Worm (Caenorhabditis elegans): ENCODE results near the gene lido-13.

The lido-13 gene

DNA sequence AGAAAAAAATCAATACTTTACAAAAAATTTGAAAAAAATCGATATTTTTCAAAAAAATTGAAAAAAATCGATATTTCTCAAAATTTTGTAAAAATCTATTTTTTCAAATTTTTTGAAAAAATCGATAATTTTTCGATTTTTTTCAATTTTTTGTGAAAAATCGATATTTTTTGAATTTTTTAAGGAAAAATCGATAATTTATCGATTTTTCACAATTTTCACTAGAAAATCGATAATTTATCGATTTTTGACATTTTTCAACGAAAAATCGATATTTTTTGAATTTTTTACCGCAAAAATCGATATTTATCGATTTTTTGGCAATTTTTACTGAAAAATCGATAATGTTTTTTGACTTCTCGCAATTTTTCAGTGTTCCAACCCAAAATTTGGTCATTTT is 9.2 kb upstream of the lido-13 start:
- TF ChIP-seq lin-15B (tag; optimal IDR thresholded peaks at IDR 0.05) (no peak), ceh-28 (tag; optimal IDR thresholded peaks at IDR 0.05) (peak; percentile 98)

DNA sequence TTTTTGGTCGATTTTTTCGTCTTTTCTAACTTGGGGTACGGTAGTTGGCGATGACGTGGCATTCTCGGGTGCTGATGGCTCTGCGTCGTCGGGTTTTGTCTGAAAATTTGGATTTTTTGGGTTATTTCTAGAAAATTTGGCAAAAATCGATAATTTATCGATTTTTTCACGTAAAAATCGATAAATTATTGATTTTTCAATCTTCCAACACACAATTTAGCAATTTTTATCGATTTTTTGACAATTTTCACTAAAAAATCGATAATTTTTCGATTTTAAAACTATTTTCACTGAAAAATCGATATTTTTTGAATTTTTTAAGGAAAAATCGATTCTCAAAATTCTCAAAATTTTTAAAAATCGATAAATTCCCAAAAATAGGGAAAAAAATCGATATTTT is 8.8 kb upstream of the lido-13 start:
- TF ChIP-seq nhr-237 (tag; optimal IDR thresholded peaks at IDR 0.05) (no peak), ceh-28 (tag; optimal IDR thresholded peaks at IDR 0.05) (peak; percentile 82)

DNA sequence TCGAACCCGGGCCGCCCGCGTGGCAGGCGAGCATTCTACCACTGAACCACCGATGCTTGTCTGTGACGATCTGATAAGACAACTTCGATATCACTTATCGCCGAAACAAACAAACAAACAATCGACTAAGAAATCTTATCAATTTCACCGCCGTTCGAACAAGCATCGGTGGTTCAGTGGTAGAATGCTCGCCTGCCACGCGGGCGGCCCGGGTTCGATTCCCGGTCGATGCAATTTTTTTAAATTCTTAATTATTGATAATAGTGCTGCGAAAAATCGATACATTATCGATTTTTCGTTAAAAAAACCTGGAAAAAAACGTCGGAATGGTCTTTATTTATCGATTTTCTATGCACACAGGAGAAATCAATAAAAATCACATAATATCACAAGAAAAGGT is 8.1 kb upstream of the lido-13 start:
- TF ChIP-seq nfya-1 (tag; optimal IDR thresholded peaks at IDR 0.05; ENCODE audit: insufficient read depth) = peak; percentile 27
- peak; percentile 81 for TF ChIP-seq ceh-28 (tag; optimal IDR thresholded peaks at IDR 0.05)
- no peak for TF ChIP-seq mml-1 (tag; optimal IDR thresholded peaks at IDR 0.05)
- no peak for TF ChIP-seq fkh-10 (GFP tag; optimal IDR thresholded peaks at IDR 0.05)
- peak; percentile 69 for TF ChIP-seq elt-2 (tag; optimal IDR thresholded peaks at IDR 0.05)
- TF ChIP-seq ceh-16 (tag; optimal IDR thresholded peaks at IDR 0.05) = no peak
- peak; percentile 17 for TF ChIP-seq pqm-1 (tag; optimal IDR thresholded peaks at IDR 0.05)
- TF ChIP-seq pha-4 (tag; optimal IDR thresholded peaks at IDR 0.05) = peak; percentile 36
- no peak for TF ChIP-seq ceh-9 (tag; optimal IDR thresholded peaks at IDR 0.05)

DNA sequence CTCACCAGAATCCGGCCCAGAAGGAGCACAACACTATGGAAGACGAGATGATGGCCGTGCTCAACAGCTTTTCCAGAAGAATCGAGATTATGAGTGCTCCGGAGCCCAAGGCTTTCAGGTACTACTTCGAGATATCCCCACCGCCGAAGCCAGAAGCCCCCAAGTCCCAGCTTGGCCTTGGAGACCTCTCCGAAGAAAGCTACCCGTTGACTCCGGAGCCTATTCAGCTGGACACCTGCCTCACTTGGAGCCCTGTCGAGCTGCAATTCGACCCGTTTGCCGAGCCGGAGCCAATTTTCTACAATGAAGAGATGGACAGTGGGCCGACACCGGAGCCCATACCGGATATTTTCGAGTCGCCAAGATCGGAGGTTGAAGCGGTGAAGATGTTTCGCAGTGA is 7.5 kb upstream of the lido-13 start:
- TF ChIP-seq nhr-28 (tag; optimal IDR thresholded peaks at IDR 0.05) (no peak), nhr-12 (tag; optimal IDR thresholded peaks at IDR 0.05) (no peak), nfya-1 (tag; optimal IDR thresholded peaks at IDR 0.05; ENCODE audit: insufficient read depth) (no peak), fkh-2 (tag; optimal IDR thresholded peaks at IDR 0.05) (no peak)

DNA sequence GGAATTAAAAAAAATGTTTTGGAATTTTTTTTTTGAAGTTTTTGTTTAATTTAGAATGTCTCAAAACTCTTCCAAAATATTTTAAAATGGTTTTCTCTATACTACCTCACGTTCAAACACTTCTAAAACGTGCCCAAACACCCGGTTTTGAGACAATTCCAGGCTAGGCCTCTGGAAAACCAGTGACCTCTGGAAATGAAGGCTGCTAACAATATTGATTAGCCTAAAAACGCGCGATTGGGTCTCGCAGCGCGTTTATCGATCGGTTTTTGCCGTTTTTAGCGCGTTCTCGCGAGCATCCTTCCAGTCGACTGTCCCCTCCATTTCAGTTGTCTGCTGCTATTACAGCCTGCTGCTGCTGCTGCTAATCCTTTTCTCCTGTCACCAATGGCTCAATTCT is 6.7 kb upstream of the lido-13 start, which contains the start of gene Y25C1A.6:
Gene Y25C1A.6, plus strand, starts transcription at position 301 of the 400 bp plus-strand sequence.
- TF ChIP-seq egl-27 (tag; optimal IDR thresholded peaks at IDR 0.05) (no peak), elt-2 (tag; optimal IDR thresholded peaks at IDR 0.05) (no peak), unc-62 (GFP tag; optimal IDR thresholded peaks at IDR 0.05) (no peak), pqm-1 (tag; optimal IDR thresholded peaks at IDR 0.05) (no peak), lsy-12 (tag; optimal IDR thresholded peaks at IDR 0.05) (no peak), nhr-23 (tag; optimal IDR thresholded peaks at IDR 0.05) (no peak), R02D3.7 (tag; optimal IDR thresholded peaks at IDR 0.05) (no peak), eor-1 (tag; optimal IDR thresholded peaks at IDR 0.05) (no peak), skn-1 (tag; optimal IDR thresholded peaks at IDR 0.05) (no peak), lin-15B (tag; optimal IDR thresholded peaks at IDR 0.05) (no peak), ceh-16 (tag; optimal IDR thresholded peaks at IDR 0.05) (no peak), fkh-2 (tag; optimal IDR thresholded peaks at IDR 0.05) (no peak), nhr-76 (tag; optimal IDR thresholded peaks at IDR 0.05) (no peak), sea-2 (GFP tag; optimal IDR thresholded peaks at IDR 0.05) (no peak), ztf-4 (tag; optimal IDR thresholded peaks at IDR 0.05) (no peak), mml-1 (tag; optimal IDR thresholded peaks at IDR 0.05) (no peak), fkh-10 (GFP tag; optimal IDR thresholded peaks at IDR 0.05) (no peak), unc-39 (tag; optimal IDR thresholded peaks at IDR 0.05) (no peak)

DNA sequence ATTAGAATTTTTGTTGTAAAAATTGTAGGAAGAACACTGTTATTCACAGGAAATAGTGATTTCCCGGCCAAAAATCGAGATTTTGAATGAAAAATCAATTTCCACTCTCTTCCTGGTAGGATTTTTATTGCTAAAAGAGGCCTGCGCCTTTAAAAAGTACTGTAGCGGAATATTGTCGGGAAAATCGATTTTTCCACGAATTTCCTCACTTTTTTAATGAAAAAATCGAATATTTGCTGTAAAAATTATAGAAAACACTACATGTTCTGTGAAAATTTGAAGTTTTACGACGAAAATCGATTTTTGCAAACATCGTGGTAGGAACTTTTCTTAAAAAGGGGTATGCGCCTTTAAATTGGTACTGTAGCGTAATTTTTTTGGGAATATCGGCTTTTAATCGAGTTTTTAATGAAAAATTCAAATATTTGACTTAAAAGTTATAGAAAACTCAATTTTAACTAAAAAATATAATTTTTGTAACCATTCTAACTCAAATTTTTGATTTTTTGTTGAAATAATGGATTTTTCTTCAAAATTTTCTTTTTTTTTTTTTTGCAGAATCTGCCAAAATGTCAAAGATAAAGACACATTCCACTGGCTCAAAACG is 2.2 kb upstream of the lido-13 start, which contains the start of gene lin-8:
Gene lin-8, plus strand, starts transcription at position 557 of the 607 bp plus-strand sequence.
- TF ChIP-seq snpc-4 (tag; optimal IDR thresholded peaks at IDR 0.05) (no peak), ZK546.5 (tag; optimal IDR thresholded peaks at IDR 0.05) (no peak), pha-4 (tag; optimal IDR thresholded peaks at IDR 0.05) (no peak), elt-2 (tag; optimal IDR thresholded peaks at IDR 0.05) (no peak), nhr-67 (tag; optimal IDR thresholded peaks at IDR 0.05) (no peak), egl-27 (tag; optimal IDR thresholded peaks at IDR 0.05) (no peak), unc-62 (GFP tag; optimal IDR thresholded peaks at IDR 0.05) (no peak), fos-1 (tag; optimal IDR thresholded peaks at IDR 0.05) (no peak), aly-2 (tag; optimal IDR thresholded peaks at IDR 0.05) (no peak), skn-1 (tag; optimal IDR thresholded peaks at IDR 0.05) (no peak), daf-12 (tag; optimal IDR thresholded peaks at IDR 0.05) (no peak), fkh-10 (GFP tag; optimal IDR thresholded peaks at IDR 0.05) (no peak), nhr-23 (tag; optimal IDR thresholded peaks at IDR 0.05) (no peak), eor-1 (tag; optimal IDR thresholded peaks at IDR 0.05) (no peak), pqm-1 (tag; optimal IDR thresholded peaks at IDR 0.05) (no peak)

Data from whole organism, L3 larva.